Worm (Caenorhabditis elegans) whole organism, L4 larva: ENCODE data around the gene cyp-43A1.

Experiments used
- F37D6.2 ChIP-seq: sonication (generic microtip); optimal IDR thresholded peaks from 2 replicates; lab custom pipeline; 2016; ENCODE audit warnings: mild to moderate bottlenecking, missing genetic modification characterization, missing compliant biosample characterization
- aha-1 ChIP-seq: fragments of 150-350 bp; peaks from one replicate; lab custom pipeline; 2014; ENCODE audit warnings: missing biosample characterization, missing genetic modification characterization
- ama-1 ChIP-seq: fragments of 150-350 bp; optimal IDR thresholded peaks from 2 replicates; lab custom pipeline; 2014; ENCODE audit warnings: inconsistent platforms, mixed read lengths
- attf-4 ChIP-seq: sonication (generic microtip); optimal IDR thresholded peaks from 3 replicates; lab custom pipeline; 2017; ENCODE audit warnings: missing biosample characterization, missing genetic modification characterization
- ceh-20 ChIP-seq: fragments of 200-800 bp; sonication (Bioruptor generic); IDR thresholded peaks from 2 replicates; pipeline ENCODE4 v1.3.6; 2022; ENCODE audit warnings: missing genetic modification reagents, missing genetic modification characterization, missing compliant biosample characterization
- ceh-32 ChIP-seq: sonication (generic microtip); optimal IDR thresholded peaks from 2 replicates; lab custom pipeline; 2016; ENCODE audit warnings: mild to moderate bottlenecking, missing genetic modification characterization, missing compliant biosample characterization; ENCODE audit not compliant: poor library complexity
- ctbp-1 ChIP-seq: fragments of 200-800 bp; sonication (Bioruptor generic); IDR thresholded peaks from 2 replicates; pipeline ENCODE4 v1.3.6; 2022; ENCODE audit warnings: missing genetic modification reagents, missing genetic modification characterization, missing compliant biosample characterization
- dmd-6 ChIP-seq: fragments of 200-800 bp; sonication (Bioruptor generic); IDR thresholded peaks from 2 replicates; pipeline ENCODE4 v1.3.6; 2022; ENCODE audit warnings: missing genetic modification reagents, missing genetic modification characterization, missing compliant biosample characterization
- dve-1 ChIP-seq: sonication (generic microtip); optimal IDR thresholded peaks from 2 replicates; lab custom pipeline; 2017; ENCODE audit warnings: antibody characterized with exemption, mild to moderate bottlenecking, missing genetic modification characterization, missing compliant biosample characterization; ENCODE audit not compliant: insufficient read depth
- egl-43 ChIP-seq: fragments of 200-800 bp; sonication (Bioruptor generic); IDR thresholded peaks from 2 replicates; pipeline ENCODE4 v1.3.6; 2022; ENCODE audit warnings: missing genetic modification reagents, missing genetic modification characterization, missing compliant biosample characterization
- hif-1 ChIP-seq, 2 experiments: sonication (generic microtip); optimal IDR thresholded peaks; 2 replicates each; lab custom pipeline; 2016 to 2017; ENCODE audit warnings: missing compliant biosample characterization in 2 of 2, missing genetic modification characterization in 2 of 2, missing genetic modification reagents in 2 of 2, missing genotype in 2 of 2, mild to moderate bottlenecking in 1 of 2
- hlh-11 ChIP-seq: fragments of 200-800 bp; sonication (Bioruptor generic); optimal IDR thresholded peaks from 2 replicates; lab custom pipeline; 2018; ENCODE audit warnings: mild to moderate bottlenecking, missing genetic modification characterization, missing compliant biosample characterization
- hlh-30 ChIP-seq: sonication (generic microtip); optimal IDR thresholded peaks from 2 replicates; lab custom pipeline; 2017; ENCODE audit warnings: antibody characterized with exemption, mild to moderate bottlenecking, missing genetic modification characterization, missing compliant biosample characterization; ENCODE audit not compliant: insufficient read depth
- hmg-1.1 ChIP-seq: fragments of 200-800 bp; sonication (Bioruptor generic); IDR thresholded peaks from 2 replicates; pipeline ENCODE4 v1.3.6; 2022; ENCODE audit warnings: missing genetic modification reagents, missing genetic modification characterization, missing compliant biosample characterization
- lin-39 ChIP-seq: fragments of 150-350 bp; optimal IDR thresholded peaks from 2 replicates; lab custom pipeline; 2014; ENCODE audit warnings: missing biosample characterization, missing genetic modification reagents, missing genetic modification characterization
- lsy-2 ChIP-seq, 2 experiments: fragments of 150-350 bp in 1 of 2; sonication (generic microtip) in 1 of 2; optimal IDR thresholded peaks; 2 replicates each; lab custom pipeline; 2014 to 2017; ENCODE audit warnings: missing biosample characterization in 2 of 2, missing genetic modification characterization in 2 of 2
- mdl-1 ChIP-seq, 2 experiments: fragments of 150-350 bp in 1 of 2; sonication (generic microtip) in 1 of 2; optimal IDR thresholded peaks; 2 replicates each; lab custom pipeline; 2014 to 2017; ENCODE audit warnings: missing biosample characterization in 2 of 2, missing genetic modification characterization in 2 of 2
- mep-1 ChIP-seq: fragments of 150-350 bp; sonication (generic microtip); optimal IDR thresholded peaks from 3 replicates; lab custom pipeline; 2014; ENCODE audit warnings: missing biosample characterization, missing genetic modification characterization
- mes-2 ChIP-seq: sonication (generic microtip); optimal IDR thresholded peaks from 2 replicates; lab custom pipeline; 2016; ENCODE audit warnings: missing genotype, mild to moderate bottlenecking, missing genetic modification characterization, missing compliant biosample characterization; ENCODE audit not compliant: poor library complexity, severe bottlenecking
- mxl-2 ChIP-seq: fragments of 200-800 bp; sonication (Bioruptor generic); conservative IDR thresholded peaks from 2 replicates; pipeline ENCODE4 v1.3.6; 2022; ENCODE audit warnings: missing genetic modification reagents, missing genetic modification characterization, missing compliant biosample characterization
- mxl-3 ChIP-seq: fragments of 200-800 bp; sonication (Bioruptor generic); optimal IDR thresholded peaks from 2 replicates; lab custom pipeline; 2018; ENCODE audit warnings: mild to moderate bottlenecking, missing genetic modification characterization, missing compliant biosample characterization
- nhr-102 ChIP-seq: sonication (generic microtip); optimal IDR thresholded peaks from 2 replicates; lab custom pipeline; 2016; ENCODE audit warnings: mild to moderate bottlenecking, missing genetic modification characterization, moderate library complexity, missing compliant biosample characterization
- nhr-11 ChIP-seq: fragments of 150-350 bp; optimal IDR thresholded peaks from 2 replicates; lab custom pipeline; 2014; ENCODE audit warnings: missing biosample characterization, missing genetic modification characterization
- nhr-41 ChIP-seq: fragments of 200-800 bp; sonication (Bioruptor generic); IDR thresholded peaks from 2 replicates; pipeline ENCODE4 v1.3.6; 2022; ENCODE audit warnings: missing genetic modification reagents, missing genetic modification characterization, missing compliant biosample characterization
- nhr-42 ChIP-seq: fragments of 200-800 bp; sonication (Bioruptor generic); IDR thresholded peaks from 2 replicates; pipeline ENCODE4 v1.3.6; 2022; ENCODE audit warnings: missing genetic modification characterization, missing compliant biosample characterization
- nhr-48 ChIP-seq: sonication (generic microtip); optimal IDR thresholded peaks from 2 replicates; lab custom pipeline; 2016; ENCODE audit warnings: mild to moderate bottlenecking, missing genetic modification characterization, missing compliant biosample characterization
- pha-4 ChIP-seq, 2 experiments: fragments of 150-350 bp in 1 of 2; fragments of 200-800 bp in 1 of 2; sonication (Bioruptor generic) in 1 of 2; IDR thresholded peaks in 1 of 2; optimal IDR thresholded peaks in 1 of 2; 2 replicates each; pipeline versions ENCODE4 v1.3.6 to Lab custom; 2014 to 2022; ENCODE audit warnings: missing genetic modification characterization in 2 of 2, missing genetic modification reagents in 2 of 2, missing biosample characterization in 1 of 2, missing compliant biosample characterization in 1 of 2
- rbr-2 ChIP-seq: sonication (generic microtip); optimal IDR thresholded peaks from 2 replicates; lab custom pipeline; 2016; ENCODE audit warnings: missing genotype, missing genetic modification characterization, missing compliant biosample characterization
- saeg-2 ChIP-seq: fragments of 200-800 bp; sonication (Bioruptor generic); IDR thresholded peaks from 2 replicates; pipeline ENCODE4 v1.3.6; 2022; ENCODE audit warnings: missing genetic modification reagents, missing genetic modification characterization, missing compliant biosample characterization
- sdz-12 ChIP-seq: fragments of 200-800 bp; sonication (Bioruptor generic); optimal IDR thresholded peaks from 2 replicates; lab custom pipeline; 2018; ENCODE audit warnings: mild to moderate bottlenecking, missing genetic modification characterization, missing compliant biosample characterization
- set-16 ChIP-seq: fragments of 200-800 bp; sonication (Bioruptor generic); IDR thresholded peaks from 2 replicates; pipeline ENCODE4 v1.3.6; 2022; ENCODE audit warnings: missing genetic modification reagents, missing genetic modification characterization, missing compliant biosample characterization
- spr-1 ChIP-seq: sonication (generic microtip); optimal IDR thresholded peaks from 2 replicates; lab custom pipeline; 2016; ENCODE audit warnings: mild to moderate bottlenecking, missing genetic modification characterization, missing compliant biosample characterization
- tag-97 ChIP-seq: fragments of 200-800 bp; sonication (Bioruptor generic); IDR thresholded peaks from 2 replicates; pipeline ENCODE4 v1.3.6; 2022; ENCODE audit warnings: missing genetic modification characterization, missing compliant biosample characterization
- unc-62 ChIP-seq, 3 experiments: fragments of 150-350 bp in 1 of 3; sonication (generic microtip); optimal IDR thresholded peaks in 2 of 3; peaks in 1 of 3; 1 replicate in 1 of 3; 2 replicates in 2 of 3; lab custom pipeline; 2014 to 2017; ENCODE audit warnings: missing biosample characterization in 3 of 3, missing genetic modification characterization in 3 of 3, missing genetic modification reagents in 3 of 3, missing genotype in 1 of 3
- vab-7 ChIP-seq: fragments of 200-800 bp; sonication (Bioruptor generic); IDR thresholded peaks from 2 replicates; pipeline ENCODE4 v1.3.6; 2022; ENCODE audit warnings: missing genetic modification reagents, missing genetic modification characterization, missing compliant biosample characterization
- zag-1 ChIP-seq: fragments of 150-350 bp; optimal IDR thresholded peaks from 2 replicates; lab custom pipeline; 2014; ENCODE audit warnings: missing biosample characterization, missing genetic modification characterization
- zfp-2 ChIP-seq: sonication (generic microtip); optimal IDR thresholded peaks from 2 replicates; lab custom pipeline; 2016; ENCODE audit warnings: mild to moderate bottlenecking, missing genetic modification characterization, missing compliant biosample characterization

The cyp-43A1 gene

DNA sequence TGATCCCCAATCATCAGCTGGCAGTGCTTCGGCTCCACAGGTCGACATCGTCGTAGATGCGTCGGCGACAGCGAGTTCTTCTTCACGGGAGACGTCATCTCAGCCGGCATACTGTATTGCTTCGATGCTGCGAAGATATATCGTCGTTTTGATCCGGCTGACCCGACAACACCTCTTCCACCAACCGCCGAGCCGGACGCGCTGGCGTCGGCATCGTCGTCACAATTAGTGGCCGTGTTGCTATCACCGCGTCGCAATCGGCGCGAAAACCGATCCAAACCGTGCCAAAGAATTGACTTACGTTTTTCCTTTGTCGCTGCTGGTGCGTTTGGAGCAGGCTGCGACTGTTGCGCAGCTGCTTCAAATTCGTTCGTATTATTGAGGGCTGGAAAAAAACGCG, 11.8 kb downstream of the cyp-43A1 start:
- TF ChIP-seq mes-2 (no peak), lin-39 (tag; lab: Kevin White, UChicago) (no peak), egl-43 (GFP tag; lab: Robert Waterston, UW) (peak; percentile 60; the same call in 1 of the 2 replicates), set-16 (GFP tag; lab: Robert Waterston, UW) (peak; percentile 59), vab-7 (GFP tag; lab: Robert Waterston, UW) (no peak)

DNA sequence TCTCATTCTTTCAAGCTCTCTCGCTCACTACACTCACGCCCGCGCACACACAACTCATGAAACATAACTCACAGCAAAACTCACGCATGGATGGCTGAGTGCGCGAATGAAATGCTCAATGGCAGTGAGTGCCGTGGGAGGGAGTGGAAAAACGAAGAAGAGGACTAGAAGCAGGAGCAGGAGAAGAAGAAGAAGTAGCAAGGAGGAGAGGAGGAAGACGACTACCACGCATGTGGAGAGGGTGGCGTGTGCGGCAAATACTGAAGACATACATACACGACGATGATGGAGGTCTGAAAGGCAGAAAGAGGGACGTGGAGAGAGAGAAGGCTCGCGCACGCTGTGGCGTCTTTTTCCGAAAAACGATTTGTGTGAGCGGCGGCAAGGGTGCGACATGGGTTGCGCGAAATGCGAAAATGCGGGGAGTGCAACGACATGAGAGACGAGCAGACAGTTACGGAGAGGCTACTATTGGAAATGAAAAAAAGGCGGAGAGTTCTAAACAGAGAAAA, 14.7 kb downstream of the cyp-43A1 start:
- TF ChIP-seq egl-43 (GFP tag; lab: Robert Waterston, UW), result peak; percentile 63
- TF ChIP-seq sdz-12 (GFP tag; lab: Kevin White, UChicago), result no peak
- peak; percentile 13 for TF ChIP-seq zfp-2 (tag; lab: Kevin White, UChicago)
- TF ChIP-seq nhr-48 (tag; lab: Kevin White, UChicago), result peak; percentile 42
- TF ChIP-seq mxl-3, result peak; percentile 28
- TF ChIP-seq lsy-2 (tag; optimal IDR thresholded peaks at IDR 0.05; lab: Kevin White, UChicago), result peak; percentile 38 to 56
- no peak for TF ChIP-seq saeg-2
- TF ChIP-seq hmg-1.1, result peak; percentile 76; the same call in 1 of the 2 replicates
- no peak for TF ChIP-seq ama-1 (lab: Kevin White, UChicago)
- TF ChIP-seq hlh-11 (tag; lab: Kevin White, UChicago), result peak; percentile 15
- TF ChIP-seq dmd-6, result peak; percentile 39
- TF ChIP-seq dve-1 (tag; lab: Kevin White, UChicago), result peak; percentile 9
- peak; percentile 21 for TF ChIP-seq ceh-32 (tag; lab: Kevin White, UChicago)
- TF ChIP-seq zag-1 (tag; lab: Kevin White, UChicago), result peak; percentile 13
- peak; percentile 51 for TF ChIP-seq vab-7 (GFP tag; lab: Robert Waterston, UW)
- TF ChIP-seq mep-1 (tag; lab: Kevin White, UChicago), result peak; percentile 87
- TF ChIP-seq unc-62 (GFP tag; optimal IDR thresholded peaks at IDR 0.05 in 1 of 2; lab: Kevin White, UChicago), result peak in 1 of 2 experiments; percentile 94
- no peak for TF ChIP-seq unc-62 (tag; optimal IDR thresholded peaks at IDR 0.05; lab: Kevin White, UChicago)
- TF ChIP-seq nhr-11, result peak; percentile 68
- TF ChIP-seq rbr-2, result peak; percentile 86
- peak; percentile 51; the same call in 1 of the 2 replicates for TF ChIP-seq ceh-20
- TF ChIP-seq aha-1 (tag; lab: Kevin White, UChicago), result peak; percentile 98
- TF ChIP-seq hlh-30, result peak; percentile 28
- TF ChIP-seq set-16 (GFP tag; lab: Robert Waterston, UW), result peak; percentile 81
- no peak for TF ChIP-seq nhr-41 (GFP tag; lab: Robert Waterston, UW)
- no peak for TF ChIP-seq tag-97
- TF ChIP-seq hif-1 (tag; optimal IDR thresholded peaks at IDR 0.05; lab: Kevin White, UChicago), result peak in 1 of 2 experiments; percentile 56
- no peak; the same call in 1 of the 2 replicates for TF ChIP-seq pha-4 (GFP tag; IDR thresholded peaks at IDR 0.05; lab: Robert Waterston, UW)
- no peak for TF ChIP-seq pha-4 (tag; optimal IDR thresholded peaks at IDR 0.05; lab: Kevin White, UChicago)
- TF ChIP-seq mxl-2 (GFP tag; lab: Robert Waterston, UW), result no peak
- TF ChIP-seq spr-1 (tag; lab: Kevin White, UChicago), result peak; percentile 2
- TF ChIP-seq ctbp-1 (GFP tag; lab: Robert Waterston, UW), result peak; percentile 83
- TF ChIP-seq mdl-1 (tag; optimal IDR thresholded peaks at IDR 0.05; lab: Kevin White, UChicago), result peak in 1 of 2 experiments; percentile 80
- TF ChIP-seq nhr-102 (tag; lab: Kevin White, UChicago), result no peak
- no peak for TF ChIP-seq nhr-42 (GFP tag; lab: Robert Waterston, UW)
- peak; percentile 76 for TF ChIP-seq F37D6.2
- no peak for TF ChIP-seq attf-4 (tag; lab: Kevin White, UChicago)
